Worm (Caenorhabditis elegans) whole organism, L1 larva: ENCODE measurements around the gene M05D6.2.

Source experiments
- ama-1 ChIP-seq: fragments of 150-350 bp; optimal IDR thresholded peaks from 2 replicates; lab custom pipeline; 2014
- ceh-8 ChIP-seq: fragments of 200-800 bp; sonication (Bioruptor generic); optimal IDR thresholded peaks from 2 replicates; lab custom pipeline; 2018; ENCODE audit warnings: mild to moderate bottlenecking, missing genetic modification characterization, moderate library complexity, missing compliant biosample characterization
- elt-3 ChIP-seq, 6 experiments: fragments of 150-350 bp in 1 of 6; sonication (generic microtip); optimal IDR thresholded peaks; 2 replicates each; lab custom pipeline; 2017 to 2018; ENCODE audit warnings: missing biosample characterization in 6 of 6, missing genetic modification characterization in 6 of 6, inconsistent platforms in 1 of 6
- lin-15B ChIP-seq: fragments of 150-350 bp; sonication (generic microtip); optimal IDR thresholded peaks from 3 replicates; lab custom pipeline; 2014; ENCODE audit warnings: missing biosample characterization, missing genetic modification characterization
- nhr-90 ChIP-seq: sonication (generic microtip); optimal IDR thresholded peaks from 2 replicates; lab custom pipeline; 2016; ENCODE audit warnings: mild to moderate bottlenecking, missing genetic modification characterization, missing compliant biosample characterization; ENCODE audit not compliant: poor library complexity
- skn-1 ChIP-seq: fragments of 150-350 bp; optimal IDR thresholded peaks from 2 replicates; lab custom pipeline; 2014; ENCODE audit warnings: missing biosample characterization, missing genetic modification characterization
- snpc-4 ChIP-seq: fragments of 150-350 bp; optimal IDR thresholded peaks from 2 replicates; lab custom pipeline; 2014; ENCODE audit warnings: missing biosample characterization, missing genetic modification characterization
- unc-30 ChIP-seq: sonication (generic microtip); optimal IDR thresholded peaks from 2 replicates; lab custom pipeline; 2017; ENCODE audit warnings: missing biosample characterization, missing genetic modification characterization
- zag-1 ChIP-seq: fragments of 150-350 bp; optimal IDR thresholded peaks from 2 replicates; lab custom pipeline; 2014; ENCODE audit warnings: missing biosample characterization, missing genetic modification characterization

ce11 chrII:8466874-8467273 is 1.0 kb upstream of the M05D6.2 start, which contains the start of gene F22B5.10:
- TF ChIP-seq zag-1 (tag; lab: Kevin White, UChicago) (no peak), snpc-4 (tag; lab: Kevin White, UChicago) (no peak), ceh-8 (GFP tag; lab: Kevin White, UChicago) (no peak), elt-3 (tag; optimal IDR thresholded peaks at IDR 0.05; lab: Kevin White, UChicago) (no peak), skn-1 (tag; lab: Kevin White, UChicago) (no peak), nhr-90 (tag; lab: Kevin White, UChicago) (no peak), lin-15B (tag; lab: Kevin White, UChicago) (no peak), unc-30 (tag; lab: Kevin White, UChicago) (no peak), ama-1 (no peak)
